Worm (Caenorhabditis elegans) whole organism, young adult: ENCODE results near the gene chca-1.

ENCODE experiments used
- aptf-3 ChIP-seq: fragments of 200-800 bp; sonication (Bioruptor generic); IDR thresholded peaks from 2 replicates; pipeline ENCODE4 v1.3.6; 2022; ENCODE audit warnings: missing genetic modification characterization, missing compliant biosample characterization
- die-1 ChIP-seq: sonication (generic microtip); optimal IDR thresholded peaks from 2 replicates; lab custom pipeline; 2016; ENCODE audit warnings: missing genotype, mild to moderate bottlenecking, missing genetic modification characterization, missing compliant biosample characterization
- him-1 ChIP-seq: sonication (generic microtip); optimal IDR thresholded peaks from 2 replicates; lab custom pipeline; 2016; ENCODE audit warnings: missing genotype, missing genetic modification reagents, missing genetic modification characterization, missing compliant biosample characterization
- hsf-1 ChIP-seq: fragments of 200-800 bp; sonication (Bioruptor generic); IDR thresholded peaks from 2 replicates; pipeline ENCODE4 v1.3.6; 2022; ENCODE audit warnings: missing genetic modification reagents, missing genetic modification characterization, missing compliant biosample characterization
- lsl-1 ChIP-seq: fragments of 200-800 bp; sonication (Bioruptor generic); optimal IDR thresholded peaks from 2 replicates; lab custom pipeline; 2018; ENCODE audit warnings: mild to moderate bottlenecking, missing genetic modification characterization, moderate library complexity, missing compliant biosample characterization
- nhr-27 ChIP-seq: fragments of 200-800 bp; sonication (Bioruptor generic); optimal IDR thresholded peaks from 2 replicates; lab custom pipeline; 2018; ENCODE audit warnings: mild to moderate bottlenecking, missing genetic modification characterization, moderate library complexity, missing compliant biosample characterization
- nhr-90 ChIP-seq: sonication (generic microtip); optimal IDR thresholded peaks from 2 replicates; lab custom pipeline; 2016; ENCODE audit warnings: missing genotype, mild to moderate bottlenecking, missing genetic modification characterization, missing compliant biosample characterization
- sea-2 ChIP-seq: fragments of 200-800 bp; sonication (Bioruptor generic); IDR thresholded peaks from 2 replicates; pipeline ENCODE4 v1.3.6; 2022; ENCODE audit warnings: missing genetic modification characterization, missing compliant biosample characterization
- tbx-9 ChIP-seq: sonication (generic microtip); optimal IDR thresholded peaks from 2 replicates; lab custom pipeline; 2016; ENCODE audit warnings: borderline replicate concordance, missing genetic modification characterization, inconsistent platforms, missing compliant biosample characterization
- unc-62 ChIP-seq: fragments of 150-350 bp; optimal IDR thresholded peaks from 2 replicates; lab custom pipeline; 2014; ENCODE audit warnings: missing biosample characterization, missing genetic modification reagents, missing genetic modification characterization

DNA sequence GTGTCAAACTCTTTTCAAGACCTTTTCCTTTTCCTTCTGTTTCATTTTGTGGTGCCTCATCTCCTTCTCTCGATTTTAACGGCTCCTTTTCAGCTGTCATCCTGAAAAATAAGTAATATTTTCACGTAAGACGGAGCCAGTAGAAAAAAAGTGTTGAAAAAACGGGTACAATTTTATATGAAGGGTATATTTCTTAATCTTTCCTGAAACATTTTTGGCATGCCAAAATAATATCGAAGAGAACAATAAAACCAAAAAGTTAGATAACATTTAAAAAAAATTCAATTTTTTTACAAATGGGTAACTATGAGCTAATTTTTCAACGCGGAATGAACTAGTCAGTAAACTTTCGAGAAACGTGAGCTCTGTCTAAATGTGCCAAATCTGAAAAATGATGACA lies 49.6 kb upstream of the chca-1 start, which contains the start of gene aat-1:
- TF ChIP-seq lsl-1 (GFP tag; lab: Kevin White, UChicago) (no peak), unc-62 (GFP tag; lab: Kevin White, UChicago) (no peak), him-1 (tag; lab: Kevin White, UChicago) (no peak), hsf-1 (GFP tag; lab: Robert Waterston, UW) (no peak), nhr-27 (tag; lab: Kevin White, UChicago) (no peak), tbx-9 (tag; lab: Kevin White, UChicago) (no peak), nhr-90 (no peak), aptf-3 (no peak), die-1 (no peak), sea-2 (GFP tag; lab: Robert Waterston, UW) (no peak)
